Worm (Caenorhabditis elegans) whole organism, midembryonic: ENCODE data around the gene pcyt-1.

Experiments used
- T22C8.4 ChIP-seq: fragments of 200-800 bp; sonication (Bioruptor generic); IDR thresholded peaks from 2 replicates; pipeline ENCODE4 v1.3.6; 2022; ENCODE audit warnings: missing genetic modification characterization, missing compliant biosample characterization
- cog-1 ChIP-seq: sonication (generic microtip); optimal IDR thresholded peaks from 2 replicates; lab custom pipeline; 2016; ENCODE audit warnings: missing genetic modification characterization, missing compliant biosample characterization
- flt-1 ChIP-seq: fragments of 200-800 bp; sonication (Bioruptor generic); IDR thresholded peaks from 2 replicates; pipeline ENCODE4 v1.3.6; 2022; ENCODE audit warnings: missing genetic modification characterization, missing compliant biosample characterization
- klf-2 ChIP-seq: fragments of 200-800 bp; sonication (Bioruptor generic); conservative IDR thresholded peaks from 2 replicates; pipeline ENCODE4 v1.3.6; 2022; ENCODE audit warnings: missing genetic modification reagents, missing genetic modification characterization, missing compliant biosample characterization
- med-1 ChIP-seq: sonication (generic microtip); optimal IDR thresholded peaks from 2 replicates; lab custom pipeline; 2017; ENCODE audit warnings: missing genetic modification characterization, mild to moderate bottlenecking, missing compliant biosample characterization, antibody characterized with exemption, missing genetic modification reagents; ENCODE audit not compliant: insufficient read depth
- ref-1 ChIP-seq: fragments of 200-800 bp; sonication (Bioruptor generic); conservative IDR thresholded peaks from 2 replicates; pipeline ENCODE4 v1.3.6; 2022; ENCODE audit warnings: missing genetic modification reagents, missing genetic modification characterization, missing compliant biosample characterization
- tab-1 ChIP-seq: fragments of 200-800 bp; sonication (Bioruptor generic); IDR thresholded peaks from 2 replicates; pipeline ENCODE4 v1.3.6; 2022; ENCODE audit warnings: missing genetic modification characterization, missing compliant biosample characterization
- ztf-23 ChIP-seq: fragments of 200-800 bp; sonication (Bioruptor generic); IDR thresholded peaks from 2 replicates; pipeline ENCODE4 v1.3.6; 2022; ENCODE audit warnings: missing genetic modification reagents, missing genetic modification characterization, missing compliant biosample characterization
- ztf-29 ChIP-seq: fragments of 200-800 bp; sonication (Bioruptor generic); IDR thresholded peaks from 2 replicates; pipeline ENCODE4 v1.3.6; 2022; ENCODE audit warnings: missing genetic modification reagents, missing genetic modification characterization, missing compliant biosample characterization

Gene pcyt-1

ce11 chrX:7593931-7594544 is 21.9 kb downstream of the pcyt-1 start:
- no peak for TF ChIP-seq ref-1
- TF ChIP-seq tab-1: no peak
- no peak for TF ChIP-seq ztf-29 (GFP tag; lab: Robert Waterston, UW)
- TF ChIP-seq T22C8.4 (GFP tag; lab: Robert Waterston, UW): no peak
- no peak for TF ChIP-seq klf-2 (GFP tag; lab: Robert Waterston, UW)
- no peak for TF ChIP-seq flt-1 (GFP tag; lab: Robert Waterston, UW)
- TF ChIP-seq cog-1 (tag; lab: Kevin White, UChicago): no peak
- no peak for TF ChIP-seq med-1 (GFP tag; lab: Kevin White, UChicago)
- TF ChIP-seq ztf-23 (GFP tag; lab: Robert Waterston, UW): no peak

ce11 chrX:7596029-7596428 is 23.9 kb downstream of the pcyt-1 start:
- TF ChIP-seq ref-1: no peak
- no peak for TF ChIP-seq flt-1 (GFP tag; lab: Robert Waterston, UW)
- no peak for TF ChIP-seq ztf-29 (GFP tag; lab: Robert Waterston, UW)
- no peak for TF ChIP-seq tab-1
- no peak for TF ChIP-seq T22C8.4 (GFP tag; lab: Robert Waterston, UW)
- no peak for TF ChIP-seq ztf-23 (GFP tag; lab: Robert Waterston, UW)
- TF ChIP-seq med-1 (GFP tag; lab: Kevin White, UChicago): no peak
- TF ChIP-seq cog-1 (tag; lab: Kevin White, UChicago): no peak
- no peak for TF ChIP-seq klf-2 (GFP tag; lab: Robert Waterston, UW)

ce11 chrX:7596627-7597026 is 24.5 kb downstream of the pcyt-1 start, which contains the start of gene C44E12.1:
C44E12.1 (plus strand) TSS chrX:7596927.
- no peak for TF ChIP-seq T22C8.4 (GFP tag; lab: Robert Waterston, UW)
- TF ChIP-seq cog-1 (tag; lab: Kevin White, UChicago): no peak
- no peak for TF ChIP-seq flt-1 (GFP tag; lab: Robert Waterston, UW)
- TF ChIP-seq tab-1: no peak
- no peak for TF ChIP-seq klf-2 (GFP tag; lab: Robert Waterston, UW)
- TF ChIP-seq ref-1: no peak

- TF ChIP-seq tab-1 (no peak), ref-1 (no peak), klf-2 (GFP tag; lab: Robert Waterston, UW) (no peak), flt-1 (GFP tag; lab: Robert Waterston, UW) (no peak), ztf-29 (GFP tag; lab: Robert Waterston, UW) (no peak), T22C8.4 (GFP tag; lab: Robert Waterston, UW) (no peak), med-1 (GFP tag; lab: Kevin White, UChicago) (no peak), ztf-23 (GFP tag; lab: Robert Waterston, UW) (no peak), cog-1 (tag; lab: Kevin White, UChicago) (no peak)
Observed at ce11 chrX:7607982-7608381, 35.8 kb downstream of the pcyt-1 start, which contains the start of gene twk-17. twk-17 (minus strand) TSS chrX:7608082.

- TF ChIP-seq cog-1 (tag; lab: Kevin White, UChicago) (no peak), ztf-29 (GFP tag; lab: Robert Waterston, UW) (no peak), T22C8.4 (GFP tag; lab: Robert Waterston, UW) (no peak), flt-1 (GFP tag; lab: Robert Waterston, UW) (no peak), ref-1 (no peak)
Observed at ce11 chrX:7614466-7614865, 42.3 kb downstream of the pcyt-1 start.

- TF ChIP-seq klf-2 (GFP tag; lab: Robert Waterston, UW): no peak
- no peak for TF ChIP-seq flt-1 (GFP tag; lab: Robert Waterston, UW)
- no peak for TF ChIP-seq ztf-23 (GFP tag; lab: Robert Waterston, UW)
- TF ChIP-seq tab-1: no peak
- TF ChIP-seq ztf-29 (GFP tag; lab: Robert Waterston, UW): no peak
- TF ChIP-seq med-1 (GFP tag; lab: Kevin White, UChicago): no peak
- TF ChIP-seq T22C8.4 (GFP tag; lab: Robert Waterston, UW): no peak
- no peak for TF ChIP-seq cog-1 (tag; lab: Kevin White, UChicago)
- no peak for TF ChIP-seq ref-1
Observed at ce11 chrX:7627351-7627750, 55.2 kb downstream of the pcyt-1 start, which contains the start of gene nlp-61. nlp-61 (plus strand) TSS chrX:7627651.
